Worm (Caenorhabditis elegans) whole organism, L4 larva: ENCODE results near the gene Y57G11B.2.

ENCODE experiments used
- D1046.2 ChIP-seq: fragments of 200-800 bp; sonication (Bioruptor generic); IDR thresholded peaks from 2 replicates; pipeline ENCODE4 v1.3.6; 2022; ENCODE audit warnings: missing genetic modification characterization, missing compliant biosample characterization
- F26F4.8 ChIP-seq: fragments of 200-800 bp; sonication (Bioruptor generic); conservative IDR thresholded peaks from 2 replicates; pipeline ENCODE4 v1.3.6; 2022; ENCODE audit warnings: missing genetic modification characterization, missing compliant biosample characterization
- F44E2.7 ChIP-seq: fragments of 200-800 bp; sonication (Bioruptor generic); IDR thresholded peaks from 2 replicates; pipeline ENCODE4 v2.1.2; 2022; ENCODE audit warnings: missing genetic modification characterization, missing compliant biosample characterization
- T20F7.1 ChIP-seq: fragments of 200-800 bp; sonication (Bioruptor generic); optimal IDR thresholded peaks from 2 replicates; lab custom pipeline; 2018; ENCODE audit warnings: mild to moderate bottlenecking, missing genetic modification characterization, missing compliant biosample characterization
- Y75B8A.6 ChIP-seq: fragments of 200-800 bp; sonication (Bioruptor generic); IDR thresholded peaks from 2 replicates; pipeline ENCODE4 v1.3.6; 2022; ENCODE audit warnings: missing genetic modification reagents, missing genetic modification characterization, missing compliant biosample characterization
- ZK546.5 ChIP-seq, 2 experiments: sonication (generic microtip); optimal IDR thresholded peaks; 2 replicates each; lab custom pipeline; 2017; ENCODE audit warnings: missing biosample characterization in 2 of 2, missing genetic modification characterization in 2 of 2
- aly-2 ChIP-seq: sonication (generic microtip); optimal IDR thresholded peaks from 2 replicates; lab custom pipeline; 2018; ENCODE audit warnings: missing biosample characterization, missing genetic modification characterization
- ama-1 ChIP-seq: fragments of 150-350 bp; optimal IDR thresholded peaks from 2 replicates; lab custom pipeline; 2014; ENCODE audit warnings: inconsistent platforms, mixed read lengths
- attf-4 ChIP-seq: sonication (generic microtip); optimal IDR thresholded peaks from 3 replicates; lab custom pipeline; 2017; ENCODE audit warnings: missing biosample characterization, missing genetic modification characterization
- ceh-20 ChIP-seq: fragments of 200-800 bp; sonication (Bioruptor generic); IDR thresholded peaks from 2 replicates; pipeline ENCODE4 v1.3.6; 2022; ENCODE audit warnings: missing genetic modification reagents, missing genetic modification characterization, missing compliant biosample characterization
- ceh-28 ChIP-seq: fragments of 150-350 bp; optimal IDR thresholded peaks from 2 replicates; lab custom pipeline; 2014; ENCODE audit warnings: missing biosample characterization, missing genetic modification reagents, missing genetic modification characterization
- ceh-44 ChIP-seq: fragments of 200-800 bp; sonication (Bioruptor generic); IDR thresholded peaks from 2 replicates; pipeline ENCODE4 v1.3.6; 2022; ENCODE audit warnings: missing genetic modification reagents, missing genetic modification characterization, missing compliant biosample characterization
- ceh-62 ChIP-seq: sonication (generic microtip); optimal IDR thresholded peaks from 2 replicates; lab custom pipeline; 2017; ENCODE audit warnings: missing biosample characterization, missing genetic modification characterization
- cey-2 ChIP-seq: sonication (generic microtip); optimal IDR thresholded peaks from 3 replicates; lab custom pipeline; 2017; ENCODE audit warnings: missing genetic modification characterization, mild to moderate bottlenecking, missing compliant biosample characterization, antibody characterized with exemption, borderline replicate concordance; ENCODE audit not compliant: insufficient read depth
- ctbp-1 ChIP-seq: fragments of 200-800 bp; sonication (Bioruptor generic); IDR thresholded peaks from 2 replicates; pipeline ENCODE4 v1.3.6; 2022; ENCODE audit warnings: missing genetic modification reagents, missing genetic modification characterization, missing compliant biosample characterization
- daf-19 ChIP-seq: fragments of 200-800 bp; sonication (Bioruptor generic); conservative IDR thresholded peaks from 2 replicates; pipeline ENCODE4 v1.3.6; 2022; ENCODE audit warnings: missing genetic modification characterization, missing compliant biosample characterization
- dmd-8 ChIP-seq: fragments of 200-800 bp; sonication (Bioruptor generic); IDR thresholded peaks from 2 replicates; pipeline ENCODE4 v1.3.6; 2022; ENCODE audit warnings: missing genetic modification characterization, missing compliant biosample characterization
- duxl-1 ChIP-seq: sonication (generic microtip); optimal IDR thresholded peaks from 2 replicates; lab custom pipeline; 2016; ENCODE audit warnings: mild to moderate bottlenecking, missing genetic modification characterization, moderate library complexity, missing compliant biosample characterization; ENCODE audit not compliant: poor library complexity
- dve-1 ChIP-seq: sonication (generic microtip); optimal IDR thresholded peaks from 2 replicates; lab custom pipeline; 2017; ENCODE audit warnings: antibody characterized with exemption, mild to moderate bottlenecking, missing genetic modification characterization, missing compliant biosample characterization; ENCODE audit not compliant: insufficient read depth
- fos-1 ChIP-seq: fragments of 150-350 bp; optimal IDR thresholded peaks from 2 replicates; lab custom pipeline; 2014; ENCODE audit warnings: missing biosample characterization, missing genetic modification characterization
- gei-8 ChIP-seq: fragments of 200-800 bp; sonication (Bioruptor generic); optimal IDR thresholded peaks from 2 replicates; lab custom pipeline; 2018; ENCODE audit warnings: mild to moderate bottlenecking, missing genetic modification characterization, missing compliant biosample characterization
- hlh-30 ChIP-seq: sonication (generic microtip); optimal IDR thresholded peaks from 2 replicates; lab custom pipeline; 2017; ENCODE audit warnings: antibody characterized with exemption, mild to moderate bottlenecking, missing genetic modification characterization, missing compliant biosample characterization; ENCODE audit not compliant: insufficient read depth
- jun-1 ChIP-seq: fragments of 150-350 bp; optimal IDR thresholded peaks from 2 replicates; lab custom pipeline; 2014; ENCODE audit warnings: missing biosample characterization, missing genetic modification reagents, missing genetic modification characterization
- lin-1 ChIP-seq: fragments of 200-800 bp; sonication (Bioruptor generic); IDR thresholded peaks from 2 replicates; pipeline ENCODE4 v1.3.6; 2022; ENCODE audit warnings: missing genetic modification reagents, missing genetic modification characterization, missing compliant biosample characterization
- lin-13 ChIP-seq: fragments of 150-350 bp; optimal IDR thresholded peaks from 2 replicates; lab custom pipeline; 2014; ENCODE audit warnings: missing biosample characterization, missing genetic modification reagents, missing genetic modification characterization
- lin-15B ChIP-seq: fragments of 150-350 bp; sonication (generic microtip); optimal IDR thresholded peaks from 3 replicates; lab custom pipeline; 2014; ENCODE audit warnings: missing biosample characterization, missing genetic modification characterization
- lin-38 ChIP-seq: fragments of 200-800 bp; sonication (Bioruptor generic); IDR thresholded peaks from 2 replicates; pipeline ENCODE4 v1.3.6; 2022; ENCODE audit warnings: missing genetic modification reagents, missing genetic modification characterization, missing compliant biosample characterization
- madf-9 ChIP-seq: fragments of 200-800 bp; sonication (Bioruptor generic); conservative IDR thresholded peaks from 2 replicates; pipeline ENCODE4 v1.3.6; 2022; ENCODE audit warnings: missing genetic modification reagents, missing genetic modification characterization, missing compliant biosample characterization
- mep-1 ChIP-seq: fragments of 150-350 bp; sonication (generic microtip); optimal IDR thresholded peaks from 3 replicates; lab custom pipeline; 2014; ENCODE audit warnings: missing biosample characterization, missing genetic modification characterization
- mxl-2 ChIP-seq: fragments of 200-800 bp; sonication (Bioruptor generic); conservative IDR thresholded peaks from 2 replicates; pipeline ENCODE4 v1.3.6; 2022; ENCODE audit warnings: missing genetic modification reagents, missing genetic modification characterization, missing compliant biosample characterization
- mxl-3 ChIP-seq: fragments of 200-800 bp; sonication (Bioruptor generic); optimal IDR thresholded peaks from 2 replicates; lab custom pipeline; 2018; ENCODE audit warnings: mild to moderate bottlenecking, missing genetic modification characterization, missing compliant biosample characterization
- nhr-102 ChIP-seq: sonication (generic microtip); optimal IDR thresholded peaks from 2 replicates; lab custom pipeline; 2016; ENCODE audit warnings: mild to moderate bottlenecking, missing genetic modification characterization, moderate library complexity, missing compliant biosample characterization
- nhr-237 ChIP-seq: sonication (generic microtip); optimal IDR thresholded peaks from 2 replicates; lab custom pipeline; 2017; ENCODE audit warnings: missing biosample characterization, missing genetic modification characterization
- nhr-28 ChIP-seq: fragments of 150-350 bp; optimal IDR thresholded peaks from 2 replicates; lab custom pipeline; 2014; ENCODE audit warnings: missing biosample characterization, missing genetic modification characterization
- nhr-42 ChIP-seq: fragments of 200-800 bp; sonication (Bioruptor generic); IDR thresholded peaks from 2 replicates; pipeline ENCODE4 v1.3.6; 2022; ENCODE audit warnings: missing genetic modification characterization, missing compliant biosample characterization
- nhr-48 ChIP-seq: sonication (generic microtip); optimal IDR thresholded peaks from 2 replicates; lab custom pipeline; 2016; ENCODE audit warnings: mild to moderate bottlenecking, missing genetic modification characterization, missing compliant biosample characterization
- nhr-6 ChIP-seq: fragments of 150-350 bp; optimal IDR thresholded peaks from 2 replicates; lab custom pipeline; 2014; ENCODE audit warnings: missing biosample characterization, missing genetic modification characterization
- nhr-77 ChIP-seq: fragments of 150-350 bp; optimal IDR thresholded peaks from 2 replicates; lab custom pipeline; 2014; ENCODE audit warnings: missing biosample characterization, missing genetic modification characterization
- pha-4 ChIP-seq, 2 experiments: fragments of 150-350 bp in 1 of 2; fragments of 200-800 bp in 1 of 2; sonication (Bioruptor generic) in 1 of 2; IDR thresholded peaks in 1 of 2; optimal IDR thresholded peaks in 1 of 2; 2 replicates each; pipeline versions ENCODE4 v1.3.6 to Lab custom; 2014 to 2022; ENCODE audit warnings: missing genetic modification characterization in 2 of 2, missing genetic modification reagents in 2 of 2, missing biosample characterization in 1 of 2, missing compliant biosample characterization in 1 of 2
- php-3 ChIP-seq: fragments of 200-800 bp; sonication (Bioruptor generic); IDR thresholded peaks from 2 replicates; pipeline ENCODE4 v1.3.6; 2022; ENCODE audit warnings: missing genetic modification reagents, missing genetic modification characterization, missing compliant biosample characterization
- rbr-2 ChIP-seq: sonication (generic microtip); optimal IDR thresholded peaks from 2 replicates; lab custom pipeline; 2016; ENCODE audit warnings: missing genotype, missing genetic modification characterization, missing compliant biosample characterization
- saeg-2 ChIP-seq: fragments of 200-800 bp; sonication (Bioruptor generic); IDR thresholded peaks from 2 replicates; pipeline ENCODE4 v1.3.6; 2022; ENCODE audit warnings: missing genetic modification reagents, missing genetic modification characterization, missing compliant biosample characterization
- set-16 ChIP-seq: fragments of 200-800 bp; sonication (Bioruptor generic); IDR thresholded peaks from 2 replicates; pipeline ENCODE4 v1.3.6; 2022; ENCODE audit warnings: missing genetic modification reagents, missing genetic modification characterization, missing compliant biosample characterization
- snpc-4 ChIP-seq: fragments of 150-350 bp; optimal IDR thresholded peaks from 2 replicates; lab custom pipeline; 2014; ENCODE audit warnings: missing biosample characterization, missing genetic modification characterization
- spr-1 ChIP-seq: sonication (generic microtip); optimal IDR thresholded peaks from 2 replicates; lab custom pipeline; 2016; ENCODE audit warnings: mild to moderate bottlenecking, missing genetic modification characterization, missing compliant biosample characterization
- tag-97 ChIP-seq: fragments of 200-800 bp; sonication (Bioruptor generic); IDR thresholded peaks from 2 replicates; pipeline ENCODE4 v1.3.6; 2022; ENCODE audit warnings: missing genetic modification characterization, missing compliant biosample characterization
- unc-62 ChIP-seq, 3 experiments: fragments of 150-350 bp in 1 of 3; sonication (generic microtip); optimal IDR thresholded peaks in 2 of 3; peaks in 1 of 3; 1 replicate in 1 of 3; 2 replicates in 2 of 3; lab custom pipeline; 2014 to 2017; ENCODE audit warnings: missing biosample characterization in 3 of 3, missing genetic modification characterization in 3 of 3, missing genetic modification reagents in 3 of 3, missing genotype in 1 of 3
- zag-1 ChIP-seq: fragments of 150-350 bp; optimal IDR thresholded peaks from 2 replicates; lab custom pipeline; 2014; ENCODE audit warnings: missing biosample characterization, missing genetic modification characterization
- zfp-3 ChIP-seq: fragments of 200-800 bp; sonication (Bioruptor generic); conservative IDR thresholded peaks from 2 replicates; pipeline ENCODE4 v1.3.6; 2022; ENCODE audit warnings: missing genetic modification reagents, missing genetic modification characterization, missing compliant biosample characterization
- zip-2 ChIP-seq: fragments of 150-350 bp; optimal IDR thresholded peaks from 2 replicates; lab custom pipeline; 2014; ENCODE audit warnings: missing biosample characterization, missing genetic modification characterization
- ztf-11 ChIP-seq: fragments of 150-350 bp; optimal IDR thresholded peaks from 2 replicates; lab custom pipeline; 2014; ENCODE audit warnings: missing biosample characterization, missing genetic modification characterization

The Y57G11B.2 gene

ce11 chrIV:14576471-14576870 lies 11.3 kb downstream of the Y57G11B.2 start (continued):
- no peak for TF ChIP-seq daf-19 (GFP tag; lab: Robert Waterston, UW)
- peak; percentile 5 for TF ChIP-seq zip-2
- TF ChIP-seq fos-1 (tag; lab: Kevin White, UChicago), result no peak
- TF ChIP-seq ceh-20, result no peak
- TF ChIP-seq rbr-2, result peak; percentile 3
- TF ChIP-seq nhr-77 (tag; lab: Kevin White, UChicago), result no peak
- TF ChIP-seq F26F4.8 (GFP tag; lab: Robert Waterston, UW), result no peak; the same call in 1 of the 2 replicates
- TF ChIP-seq ctbp-1 (GFP tag; lab: Robert Waterston, UW), result no peak
- no peak for TF ChIP-seq nhr-237
- TF ChIP-seq nhr-42 (GFP tag; lab: Robert Waterston, UW), result no peak
- peak; percentile 1 for TF ChIP-seq nhr-6
- no peak for TF ChIP-seq duxl-1 (tag; lab: Kevin White, UChicago)
- no peak for TF ChIP-seq mep-1 (tag; lab: Kevin White, UChicago)
- peak; percentile 59 for TF ChIP-seq snpc-4 (tag; lab: Kevin White, UChicago)
- no peak for TF ChIP-seq jun-1 (tag; lab: Kevin White, UChicago)
- TF ChIP-seq saeg-2 (GFP tag; lab: Robert Waterston, UW), result no peak
- no peak for TF ChIP-seq mxl-3
- no peak for TF ChIP-seq nhr-28 (tag; lab: Kevin White, UChicago)
- TF ChIP-seq php-3 (GFP tag; lab: Robert Waterston, UW), result no peak; the same call in 1 of the 2 replicates
- TF ChIP-seq ZK546.5 (tag; optimal IDR thresholded peaks at IDR 0.05; lab: Kevin White, UChicago), result no peak
- no peak for TF ChIP-seq nhr-48 (tag; lab: Kevin White, UChicago)
- no peak; the same call in 1 of the 2 replicates for TF ChIP-seq lin-1 (GFP tag; lab: Robert Waterston, UW)
- 0 out of 2 replicates have a peak, but pooled peaks have one; percentile 10 for TF ChIP-seq madf-9 (GFP tag; lab: Robert Waterston, UW)
- TF ChIP-seq ceh-44 (GFP tag; lab: Robert Waterston, UW), result peak; percentile 78
- TF ChIP-seq set-16 (GFP tag; lab: Robert Waterston, UW), result no peak
- TF ChIP-seq dmd-8 (GFP tag; lab: Robert Waterston, UW), result no peak
- TF ChIP-seq lin-15B, result no peak
- TF ChIP-seq lin-13, result no peak
- TF ChIP-seq pha-4 (GFP tag; IDR thresholded peaks at IDR 0.05; lab: Robert Waterston, UW), result peak; percentile 82
- no peak for TF ChIP-seq pha-4 (tag; optimal IDR thresholded peaks at IDR 0.05; lab: Kevin White, UChicago)
- no peak for TF ChIP-seq unc-62 (GFP tag; optimal IDR thresholded peaks at IDR 0.05 in 1 of 2; lab: Kevin White, UChicago)
- no peak for TF ChIP-seq unc-62 (tag; optimal IDR thresholded peaks at IDR 0.05; lab: Kevin White, UChicago)
- TF ChIP-seq hlh-30 (tag; lab: Kevin White, UChicago), result no peak
- no peak for TF ChIP-seq nhr-102 (tag; lab: Kevin White, UChicago)
- TF ChIP-seq tag-97 (GFP tag; lab: Robert Waterston, UW), result no peak
- TF ChIP-seq Y75B8A.6, result peak; percentile 78; the same call in 1 of the 2 replicates
- TF ChIP-seq zag-1 (tag; lab: Kevin White, UChicago), result no peak
- TF ChIP-seq dve-1 (tag; lab: Kevin White, UChicago), result peak; percentile 64
- 0 out of 2 replicates have a peak, but pooled peaks have one; percentile 32 for TF ChIP-seq zfp-3 (GFP tag; lab: Robert Waterston, UW)
- no peak for TF ChIP-seq ama-1 (lab: Kevin White, UChicago)
- peak; percentile 28 for TF ChIP-seq gei-8
- TF ChIP-seq lin-38 (GFP tag; lab: Robert Waterston, UW), result no peak
- peak; percentile 29 for TF ChIP-seq T20F7.1 (GFP tag; lab: Kevin White, UChicago)
- TF ChIP-seq ztf-11, result no peak
- no peak for TF ChIP-seq aly-2 (tag; lab: Kevin White, UChicago)
- TF ChIP-seq attf-4 (tag; lab: Kevin White, UChicago), result no peak
- TF ChIP-seq cey-2 (tag; lab: Kevin White, UChicago), result no peak
- TF ChIP-seq mxl-2 (GFP tag; lab: Robert Waterston, UW), result no peak
- TF ChIP-seq spr-1 (tag; lab: Kevin White, UChicago), result peak; percentile 40
- TF ChIP-seq ceh-28 (tag; lab: Kevin White, UChicago), result no peak
- no peak for TF ChIP-seq F44E2.7
- no peak for TF ChIP-seq ceh-62 (tag; lab: Kevin White, UChicago)
- no peak for TF ChIP-seq D1046.2 (GFP tag; lab: Robert Waterston, UW)
